Worm (Caenorhabditis elegans) whole organism, L1 larva: ENCODE measurements around the gene ZC53.22.
A peak's percentile ranks its signal among the peaks of the same experiment; 100 is the strongest.

Source experiments
- C04F5.9 ChIP-seq: sonication (generic microtip); optimal IDR thresholded peaks from 2 replicates; lab custom pipeline; 2016; ENCODE audit warnings: missing genetic modification characterization, missing compliant biosample characterization
- C34B4.2 ChIP-seq: sonication (generic microtip); optimal IDR thresholded peaks from 2 replicates; lab custom pipeline; 2017; ENCODE audit warnings: mild to moderate bottlenecking, missing genetic modification characterization, missing compliant biosample characterization
- F16B12.6 ChIP-seq: fragments of 150-350 bp; optimal IDR thresholded peaks from 2 replicates; lab custom pipeline; 2014; ENCODE audit warnings: missing biosample characterization, missing genetic modification characterization
- aha-1 ChIP-seq: fragments of 150-350 bp; optimal IDR thresholded peaks from 2 replicates; lab custom pipeline; 2014; ENCODE audit warnings: missing biosample characterization, missing genetic modification characterization
- aly-2 ChIP-seq: fragments of 150-350 bp; optimal IDR thresholded peaks from 2 replicates; lab custom pipeline; 2014; ENCODE audit warnings: missing biosample characterization, missing genetic modification characterization
- ama-1 ChIP-seq: fragments of 150-350 bp; optimal IDR thresholded peaks from 2 replicates; lab custom pipeline; 2014
- ceh-82 ChIP-seq, 3 experiments: fragments of 150-350 bp in 1 of 3; sonication (generic microtip) in 2 of 3; optimal IDR thresholded peaks; 2 replicates each; lab custom pipeline; 2014 to 2017; ENCODE audit warnings: missing biosample characterization in 3 of 3, missing genetic modification characterization in 3 of 3
- ceh-88 ChIP-seq: fragments of 200-800 bp; sonication (Bioruptor generic); IDR thresholded peaks from 2 replicates; pipeline ENCODE4 v1.3.6; 2022; ENCODE audit warnings: missing genetic modification characterization, missing compliant biosample characterization
- ceh-90 ChIP-seq: sonication (generic microtip); optimal IDR thresholded peaks from 2 replicates; lab custom pipeline; 2016; ENCODE audit warnings: missing genetic modification characterization, missing compliant biosample characterization
- dsc-1 ChIP-seq: sonication (generic microtip); optimal IDR thresholded peaks from 2 replicates; lab custom pipeline; 2016; ENCODE audit warnings: mild to moderate bottlenecking, missing genetic modification characterization, missing compliant biosample characterization
- egl-27 ChIP-seq, 2 experiments: fragments of 150-350 bp in 1 of 2; sonication (generic microtip); optimal IDR thresholded peaks; 3 replicates each; lab custom pipeline; 2017 to 2018; ENCODE audit warnings: missing biosample characterization in 2 of 2, missing genetic modification characterization in 2 of 2, missing genetic modification reagents in 2 of 2
- elt-3 ChIP-seq, 6 experiments: fragments of 150-350 bp in 1 of 6; sonication (generic microtip); optimal IDR thresholded peaks; 2 replicates each; lab custom pipeline; 2017 to 2018; ENCODE audit warnings: missing biosample characterization in 6 of 6, missing genetic modification characterization in 6 of 6, inconsistent platforms in 1 of 6
- ets-5 ChIP-seq: fragments of 200-800 bp; sonication (Bioruptor generic); IDR thresholded peaks from 2 replicates; pipeline ENCODE4 v1.3.6; 2022; ENCODE audit warnings: missing genetic modification characterization, missing compliant biosample characterization
- fkh-10 ChIP-seq: sonication (generic microtip); optimal IDR thresholded peaks from 2 replicates; lab custom pipeline; 2017; ENCODE audit warnings: missing biosample characterization, missing genetic modification reagents, missing genetic modification characterization
- fkh-4 ChIP-seq: sonication (generic microtip); optimal IDR thresholded peaks from 2 replicates; lab custom pipeline; 2016; ENCODE audit warnings: missing compliant biosample characterization, missing genetic modification characterization, borderline replicate concordance
- fkh-8 ChIP-seq: sonication (generic microtip); optimal IDR thresholded peaks from 2 replicates; lab custom pipeline; 2016; ENCODE audit warnings: mild to moderate bottlenecking, missing genetic modification characterization, missing compliant biosample characterization
- irx-1 ChIP-seq: sonication (generic microtip); optimal IDR thresholded peaks from 2 replicates; lab custom pipeline; 2016; ENCODE audit warnings: missing genetic modification characterization, missing compliant biosample characterization
- isw-1 ChIP-seq: fragments of 200-800 bp; sonication (Bioruptor generic); IDR thresholded peaks from 2 replicates; pipeline ENCODE4 v1.3.6; 2022; ENCODE audit warnings: missing genetic modification characterization, missing compliant biosample characterization
- jun-1 ChIP-seq: fragments of 150-350 bp; optimal IDR thresholded peaks from 2 replicates; lab custom pipeline; 2014; ENCODE audit warnings: missing biosample characterization, missing genetic modification reagents, missing genetic modification characterization
- lin-13 ChIP-seq: fragments of 150-350 bp; optimal IDR thresholded peaks from 2 replicates; lab custom pipeline; 2014; ENCODE audit warnings: missing biosample characterization, missing genetic modification reagents, missing genetic modification characterization
- lin-14 ChIP-seq: fragments of 200-800 bp; sonication (Bioruptor generic); optimal IDR thresholded peaks from 2 replicates; lab custom pipeline; 2018; ENCODE audit warnings: mild to moderate bottlenecking, missing genetic modification characterization, moderate library complexity, missing compliant biosample characterization
- lin-15B ChIP-seq: fragments of 150-350 bp; sonication (generic microtip); optimal IDR thresholded peaks from 3 replicates; lab custom pipeline; 2014; ENCODE audit warnings: missing biosample characterization, missing genetic modification characterization
- lin-39 ChIP-seq: fragments of 150-350 bp; optimal IDR thresholded peaks from 2 replicates; lab custom pipeline; 2014; ENCODE audit warnings: missing biosample characterization, missing genetic modification reagents, missing genetic modification characterization
- mab-9 ChIP-seq: fragments of 200-800 bp; sonication (Bioruptor generic); IDR thresholded peaks from 2 replicates; pipeline ENCODE4 v1.3.6; 2022; ENCODE audit warnings: missing genetic modification reagents, missing genetic modification characterization, missing compliant biosample characterization
- mef-2 ChIP-seq: fragments of 150-350 bp; optimal IDR thresholded peaks from 2 replicates; lab custom pipeline; 2014; ENCODE audit warnings: missing biosample characterization, missing genetic modification characterization
- mep-1 ChIP-seq: fragments of 150-350 bp; optimal IDR thresholded peaks from 2 replicates; lab custom pipeline; 2014; ENCODE audit warnings: missing biosample characterization, missing genetic modification characterization
- nhr-11 ChIP-seq: fragments of 150-350 bp; optimal IDR thresholded peaks from 2 replicates; lab custom pipeline; 2014; ENCODE audit warnings: missing biosample characterization, missing genetic modification characterization
- nhr-12 ChIP-seq: sonication (generic microtip); optimal IDR thresholded peaks from 2 replicates; lab custom pipeline; 2017; ENCODE audit warnings: missing biosample characterization, missing genetic modification characterization
- nhr-237 ChIP-seq: fragments of 150-350 bp; optimal IDR thresholded peaks from 2 replicates; lab custom pipeline; 2014; ENCODE audit warnings: missing biosample characterization, missing genetic modification characterization
- nhr-28 ChIP-seq: fragments of 150-350 bp; optimal IDR thresholded peaks from 2 replicates; lab custom pipeline; 2014; ENCODE audit warnings: missing biosample characterization, missing genetic modification characterization
- nhr-47 ChIP-seq: sonication (generic microtip); optimal IDR thresholded peaks from 2 replicates; lab custom pipeline; 2016; ENCODE audit warnings: mild to moderate bottlenecking, missing genetic modification characterization, moderate library complexity, missing compliant biosample characterization
- nhr-71 ChIP-seq: sonication (generic microtip); optimal IDR thresholded peaks from 2 replicates; lab custom pipeline; 2016; ENCODE audit warnings: mild to moderate bottlenecking, missing genetic modification characterization, moderate library complexity, missing compliant biosample characterization
- nhr-76 ChIP-seq: sonication (generic microtip); optimal IDR thresholded peaks from 2 replicates; lab custom pipeline; 2017; ENCODE audit warnings: missing biosample characterization, missing genetic modification characterization
- nhr-84 ChIP-seq: sonication (generic microtip); optimal IDR thresholded peaks from 2 replicates; lab custom pipeline; 2017; ENCODE audit warnings: missing biosample characterization, missing genetic modification characterization
- nhr-85 ChIP-seq: sonication (generic microtip); peaks from one replicate; lab custom pipeline; 2016; ENCODE audit warnings: missing genetic modification characterization, inconsistent platforms, missing compliant biosample characterization
- nhr-90 ChIP-seq: sonication (generic microtip); optimal IDR thresholded peaks from 2 replicates; lab custom pipeline; 2016; ENCODE audit warnings: mild to moderate bottlenecking, missing genetic modification characterization, missing compliant biosample characterization; ENCODE audit not compliant: poor library complexity
- pag-3 ChIP-seq: sonication (generic microtip); optimal IDR thresholded peaks from 2 replicates; lab custom pipeline; 2017; ENCODE audit warnings: missing genetic modification characterization, mild to moderate bottlenecking, missing compliant biosample characterization, antibody characterized with exemption, borderline replicate concordance; ENCODE audit not compliant: insufficient read depth
- pax-3 ChIP-seq: fragments of 200-800 bp; sonication (Bioruptor generic); optimal IDR thresholded peaks from 2 replicates; lab custom pipeline; 2018; ENCODE audit warnings: mild to moderate bottlenecking, missing genetic modification characterization, moderate library complexity, missing compliant biosample characterization
- pqm-1 ChIP-seq: sonication (generic microtip); optimal IDR thresholded peaks from 3 replicates; lab custom pipeline; 2017; ENCODE audit warnings: missing biosample characterization, missing genetic modification characterization
- rnt-1 ChIP-seq: sonication (generic microtip); optimal IDR thresholded peaks from 2 replicates; lab custom pipeline; 2016; ENCODE audit warnings: mild to moderate bottlenecking, missing genetic modification characterization, moderate library complexity, missing compliant biosample characterization
- snpc-4 ChIP-seq: fragments of 150-350 bp; optimal IDR thresholded peaks from 2 replicates; lab custom pipeline; 2014; ENCODE audit warnings: missing biosample characterization, missing genetic modification characterization
- sox-4 ChIP-seq: sonication (generic microtip); optimal IDR thresholded peaks from 2 replicates; lab custom pipeline; 2016; ENCODE audit warnings: missing genetic modification characterization, missing compliant biosample characterization
- sptf-1 ChIP-seq: fragments of 150-350 bp; optimal IDR thresholded peaks from 2 replicates; lab custom pipeline; 2014; ENCODE audit warnings: missing biosample characterization, missing genetic modification characterization
- sup-37 ChIP-seq: fragments of 200-800 bp; sonication (Bioruptor generic); optimal IDR thresholded peaks from 2 replicates; lab custom pipeline; 2018; ENCODE audit warnings: mild to moderate bottlenecking, missing genetic modification characterization, missing compliant biosample characterization
- tbx-2 ChIP-seq: sonication (generic microtip); optimal IDR thresholded peaks from 2 replicates; lab custom pipeline; 2016; ENCODE audit warnings: missing genetic modification characterization, missing compliant biosample characterization
- tlp-1 ChIP-seq: fragments of 150-350 bp; optimal IDR thresholded peaks from 2 replicates; lab custom pipeline; 2014; ENCODE audit warnings: missing biosample characterization, missing genetic modification characterization
- unc-130 ChIP-seq: fragments of 150-350 bp; optimal IDR thresholded peaks from 2 replicates; lab custom pipeline; 2017; ENCODE audit warnings: missing biosample characterization, missing genetic modification characterization, inconsistent platforms
- unc-62 ChIP-seq: fragments of 150-350 bp; optimal IDR thresholded peaks from 2 replicates; lab custom pipeline; 2014; ENCODE audit warnings: missing biosample characterization, missing genetic modification reagents, missing genetic modification characterization
- vab-15 ChIP-seq: sonication (generic microtip); optimal IDR thresholded peaks from 2 replicates; lab custom pipeline; 2017; ENCODE audit warnings: missing genotype, mild to moderate bottlenecking, missing genetic modification characterization, missing compliant biosample characterization
- zag-1 ChIP-seq: fragments of 150-350 bp; optimal IDR thresholded peaks from 2 replicates; lab custom pipeline; 2014; ENCODE audit warnings: missing biosample characterization, missing genetic modification characterization
- zip-4 ChIP-seq: fragments of 200-800 bp; sonication (Bioruptor generic); optimal IDR thresholded peaks from 2 replicates; lab custom pipeline; 2018; ENCODE audit warnings: mild to moderate bottlenecking, missing genetic modification characterization, moderate library complexity, missing compliant biosample characterization

The ZC53.22 gene

ce11 chrX:1909353-1909752, 12.8 kb downstream of the ZC53.22 start (continued):
- TF ChIP-seq ceh-88 (GFP tag; lab: Robert Waterston, UW) = peak; percentile 78
- peak; percentile 86 for TF ChIP-seq sox-4
- no peak for TF ChIP-seq ama-1 (lab: Kevin White, UChicago)
- no peak for TF ChIP-seq pqm-1 (tag; lab: Kevin White, UChicago)
- TF ChIP-seq lin-15B = no peak
- peak; percentile 52 for TF ChIP-seq nhr-85 (tag; lab: Kevin White, UChicago)
- no peak for TF ChIP-seq F16B12.6 (tag; lab: Kevin White, UChicago)
- TF ChIP-seq C04F5.9 (tag; lab: Kevin White, UChicago) = peak; percentile 23
- peak; percentile 87 for TF ChIP-seq nhr-90 (tag; lab: Kevin White, UChicago)
- peak; percentile 73 for TF ChIP-seq irx-1 (tag; lab: Kevin White, UChicago)
- TF ChIP-seq nhr-12 (tag; lab: Kevin White, UChicago) = no peak
- TF ChIP-seq aly-2 (tag; lab: Kevin White, UChicago) = peak; percentile 33
- TF ChIP-seq vab-15 = no peak
- TF ChIP-seq nhr-28 (tag; lab: Kevin White, UChicago) = no peak
- no peak for TF ChIP-seq ets-5 (GFP tag; lab: Robert Waterston, UW)
- TF ChIP-seq sup-37 (GFP tag; lab: Kevin White, UChicago) = peak; percentile 44
- peak; percentile 96 for TF ChIP-seq nhr-47
- TF ChIP-seq lin-13 = peak; percentile 2
- TF ChIP-seq nhr-76 = peak; percentile 12
- TF ChIP-seq mef-2 (tag; lab: Kevin White, UChicago) = no peak
- TF ChIP-seq ceh-82 (tag; optimal IDR thresholded peaks at IDR 0.05; lab: Kevin White, UChicago) = peak; percentile 88 to 95 (median 95)
- TF ChIP-seq snpc-4 (tag; lab: Kevin White, UChicago) = peak; percentile 14
- no peak for TF ChIP-seq ceh-90 (tag; lab: Kevin White, UChicago)
- TF ChIP-seq nhr-237 (tag; lab: Kevin White, UChicago) = no peak
- TF ChIP-seq nhr-84 (tag; lab: Kevin White, UChicago) = no peak
- TF ChIP-seq C34B4.2 (tag; lab: Kevin White, UChicago) = no peak
- peak; percentile 83 for TF ChIP-seq nhr-71 (tag; lab: Kevin White, UChicago)
- TF ChIP-seq unc-130 (tag; lab: Kevin White, UChicago) = no peak
- TF ChIP-seq fkh-10 (GFP tag; lab: Kevin White, UChicago) = peak; percentile 85
- peak; percentile 59 for TF ChIP-seq lin-39 (tag; lab: Kevin White, UChicago)
- TF ChIP-seq pag-3 (tag; lab: Kevin White, UChicago) = peak; percentile 28
- peak in 2 of 6 experiments; percentile 30 to 31 for TF ChIP-seq elt-3 (tag; optimal IDR thresholded peaks at IDR 0.05; lab: Kevin White, UChicago)
- TF ChIP-seq lin-14 (GFP tag; lab: Kevin White, UChicago) = peak; percentile 75
- no peak for TF ChIP-seq sptf-1
- TF ChIP-seq tbx-2 = peak; percentile 86
- peak; percentile 94 for TF ChIP-seq rnt-1 (tag; lab: Kevin White, UChicago)
- TF ChIP-seq mep-1 (tag; lab: Kevin White, UChicago) = peak; percentile 54
- TF ChIP-seq zip-4 = peak; percentile 72
- peak; percentile 86 for TF ChIP-seq mab-9 (GFP tag; lab: Robert Waterston, UW)
- TF ChIP-seq unc-62 (GFP tag; lab: Kevin White, UChicago) = no peak

ce11 chrX:1907009-1907408, 15.2 kb downstream of the ZC53.22 start:
- TF ChIP-seq zag-1 (tag; lab: Kevin White, UChicago) = no peak
- TF ChIP-seq fkh-10 (GFP tag; lab: Kevin White, UChicago) = peak; percentile 43
- TF ChIP-seq, all 84 proteins: peak for 1

ce11 chrX:1901480-1901879, 20.7 kb downstream of the ZC53.22 start:
- TF ChIP-seq jun-1 (tag; lab: Kevin White, UChicago) (no peak), fkh-4 (tag; lab: Kevin White, UChicago) (no peak), fkh-8 (tag; lab: Kevin White, UChicago) (peak; percentile 72), tbx-2 (no peak), lin-39 (tag; lab: Kevin White, UChicago) (no peak), tlp-1 (tag; lab: Kevin White, UChicago) (no peak), nhr-71 (tag; lab: Kevin White, UChicago) (peak; percentile 21), zag-1 (tag; lab: Kevin White, UChicago) (no peak), aha-1 (tag; lab: Kevin White, UChicago) (no peak), sox-4 (peak; percentile 42), nhr-47 (peak; percentile 24), pax-3 (tag; lab: Kevin White, UChicago) (peak; percentile 73), dsc-1 (tag; lab: Kevin White, UChicago) (peak; percentile 88), ets-5 (GFP tag; lab: Robert Waterston, UW) (no peak), egl-27 (tag; optimal IDR thresholded peaks at IDR 0.05; lab: Kevin White, UChicago) (no peak), isw-1 (GFP tag; lab: Robert Waterston, UW) (no peak), nhr-85 (tag; lab: Kevin White, UChicago) (no peak), lin-15B (no peak), nhr-11 (no peak)
